Worm (Caenorhabditis elegans): Measurements from ENCODE around the gene Y116F11B.2.

DNA sequence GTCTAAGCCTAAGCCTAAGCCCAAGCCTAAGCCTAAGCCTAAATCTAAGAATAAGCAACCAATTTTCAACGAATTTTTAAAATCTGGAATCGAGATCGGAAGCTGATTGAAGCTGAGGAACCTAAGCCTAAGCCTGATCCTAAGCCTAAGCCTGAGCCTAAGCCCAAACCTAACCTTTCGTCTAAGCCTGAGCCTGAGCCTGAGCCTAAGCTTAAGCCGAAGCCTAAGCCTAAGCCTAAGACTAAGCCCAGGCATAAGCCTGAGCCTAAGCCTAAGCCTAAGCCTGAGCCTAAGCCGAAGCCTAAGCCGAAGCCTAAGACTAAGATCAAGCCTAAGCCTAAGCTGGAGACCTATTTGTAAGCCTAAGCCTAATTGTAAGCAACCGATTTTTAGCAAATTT is 26.5 kb upstream of the Y116F11B.2 start:
- TF ChIP-seq him-1 (tag; optimal IDR thresholded peaks at IDR 0.05), result no peak
- no peak for TF ChIP-seq dao-5 (tag; optimal IDR thresholded peaks at IDR 0.05)
- no peak for TF ChIP-seq W03F9.2 (tag; optimal IDR thresholded peaks at IDR 0.05)

Data from whole organism, L4/young adult.